Worm (Caenorhabditis elegans) whole organism, young adult: ENCODE data around the gene W01B6.4.

Experiments used
- B0261.1 ChIP-seq: sonication (generic microtip); optimal IDR thresholded peaks from 2 replicates; lab custom pipeline; 2016; ENCODE audit warnings: mild to moderate bottlenecking, missing genetic modification characterization, moderate library complexity, missing compliant biosample characterization
- F33H1.4 ChIP-seq: fragments of 200-800 bp; sonication (Bioruptor generic); IDR thresholded peaks from 2 replicates; pipeline ENCODE4 v1.3.6; 2022; ENCODE audit warnings: missing genetic modification reagents, missing genetic modification characterization, missing compliant biosample characterization
- F37B4.10 ChIP-seq: fragments of 200-800 bp; sonication (Bioruptor generic); IDR thresholded peaks from 2 replicates; pipeline ENCODE4 v1.3.6; 2022; ENCODE audit warnings: missing genetic modification characterization, missing compliant biosample characterization
- F57A8.1 ChIP-seq: fragments of 200-800 bp; sonication (Bioruptor generic); optimal IDR thresholded peaks from 2 replicates; lab custom pipeline; 2018; ENCODE audit warnings: mild to moderate bottlenecking, missing genetic modification characterization, moderate library complexity, missing compliant biosample characterization
- T07F8.4 ChIP-seq: sonication (generic microtip); optimal IDR thresholded peaks from 2 replicates; lab custom pipeline; 2016; ENCODE audit warnings: mild to moderate bottlenecking, missing genetic modification characterization, moderate library complexity, missing compliant biosample characterization
- Y53G8AR.9 ChIP-seq: fragments of 200-800 bp; sonication (Bioruptor generic); conservative IDR thresholded peaks from 2 replicates; pipeline ENCODE4 v1.3.6; 2022; ENCODE audit warnings: missing genetic modification reagents, missing genetic modification characterization, missing compliant biosample characterization
- Y67H2A.10 ChIP-seq: fragments of 200-800 bp; sonication (Bioruptor generic); conservative IDR thresholded peaks from 2 replicates; pipeline ENCODE4 v1.3.6; 2022; ENCODE audit warnings: missing genetic modification reagents, missing genetic modification characterization, missing compliant biosample characterization
- Y95B8A.8 ChIP-seq: fragments of 200-800 bp; sonication (Bioruptor generic); IDR thresholded peaks from 2 replicates; pipeline ENCODE4 v1.3.6; 2022; ENCODE audit warnings: missing genetic modification reagents, missing genetic modification characterization, missing compliant biosample characterization
- ama-1 ChIP-seq, 3 experiments: fragments of 150-350 bp in 1 of 3; sonication (generic microtip) in 2 of 3; optimal IDR thresholded peaks; 2 replicates each; lab custom pipeline; 2014 to 2018; ENCODE audit warnings: missing biosample characterization in 2 of 3, missing genetic modification characterization in 2 of 3, missing genetic modification reagents in 2 of 3
- attf-3 ChIP-seq: fragments of 200-800 bp; sonication (Bioruptor generic); conservative IDR thresholded peaks from 2 replicates; pipeline ENCODE4 v1.3.6; 2022; ENCODE audit warnings: missing genetic modification reagents, missing genetic modification characterization, missing compliant biosample characterization
- bed-1 ChIP-seq: fragments of 200-800 bp; sonication (Bioruptor generic); IDR thresholded peaks from 2 replicates; pipeline ENCODE4 v1.3.6; 2022; ENCODE audit warnings: missing genetic modification reagents, missing genetic modification characterization, missing compliant biosample characterization
- ceh-100 ChIP-seq: fragments of 200-800 bp; sonication (Bioruptor generic); IDR thresholded peaks from 2 replicates; pipeline ENCODE4 v1.3.6; 2022; ENCODE audit warnings: missing genetic modification reagents, missing genetic modification characterization, missing compliant biosample characterization
- ceh-40 ChIP-seq: fragments of 200-800 bp; sonication (Bioruptor generic); IDR thresholded peaks from 2 replicates; pipeline ENCODE4 v1.3.6; 2022; ENCODE audit warnings: missing genetic modification characterization, missing compliant biosample characterization
- ceh-58 ChIP-seq: fragments of 200-800 bp; sonication (Bioruptor generic); IDR thresholded peaks from 2 replicates; pipeline ENCODE4 v1.3.6; 2022; ENCODE audit warnings: missing genetic modification characterization, missing compliant biosample characterization
- dpff-1 ChIP-seq: sonication (generic microtip); optimal IDR thresholded peaks from 2 replicates; lab custom pipeline; 2017; ENCODE audit warnings: mild to moderate bottlenecking, missing genetic modification characterization, missing compliant biosample characterization
- efl-1 ChIP-seq: fragments of 150-350 bp; optimal IDR thresholded peaks from 2 replicates; lab custom pipeline; 2014; ENCODE audit warnings: missing biosample characterization, missing genetic modification reagents, missing genetic modification characterization
- ets-4 ChIP-seq: fragments of 200-800 bp; sonication (Bioruptor generic); optimal IDR thresholded peaks from 2 replicates; lab custom pipeline; 2018; ENCODE audit warnings: mild to moderate bottlenecking, missing genetic modification characterization, missing compliant biosample characterization
- hmg-20 ChIP-seq: fragments of 200-800 bp; sonication (Bioruptor generic); IDR thresholded peaks from 2 replicates; pipeline ENCODE4 v1.3.6; 2022; ENCODE audit warnings: missing genetic modification reagents, missing genetic modification characterization, missing compliant biosample characterization
- hrde-1 ChIP-seq: sonication (generic microtip); optimal IDR thresholded peaks from 2 replicates; lab custom pipeline; 2016; ENCODE audit warnings: missing genetic modification characterization, mild to moderate bottlenecking, missing compliant biosample characterization, moderate library complexity, missing genotype, missing genetic modification reagents, borderline replicate concordance
- hsf-1 ChIP-seq: fragments of 200-800 bp; sonication (Bioruptor generic); IDR thresholded peaks from 2 replicates; pipeline ENCODE4 v1.3.6; 2022; ENCODE audit warnings: missing genetic modification reagents, missing genetic modification characterization, missing compliant biosample characterization
- lir-1 ChIP-seq: fragments of 200-800 bp; sonication (Bioruptor generic); conservative IDR thresholded peaks from 2 replicates; pipeline ENCODE4 v1.3.6; 2022; ENCODE audit warnings: missing genetic modification reagents, missing genetic modification characterization, missing compliant biosample characterization
- lsl-1 ChIP-seq: fragments of 200-800 bp; sonication (Bioruptor generic); optimal IDR thresholded peaks from 2 replicates; lab custom pipeline; 2018; ENCODE audit warnings: mild to moderate bottlenecking, missing genetic modification characterization, moderate library complexity, missing compliant biosample characterization
- madf-10 ChIP-seq: sonication (generic microtip); optimal IDR thresholded peaks from 2 replicates; lab custom pipeline; 2016; ENCODE audit warnings: mild to moderate bottlenecking, missing genetic modification characterization, missing compliant biosample characterization
- mel-28 ChIP-seq: sonication (generic microtip); optimal IDR thresholded peaks from 2 replicates; lab custom pipeline; 2016; ENCODE audit warnings: borderline replicate concordance, mild to moderate bottlenecking, missing genetic modification characterization, missing compliant biosample characterization
- mxl-1 ChIP-seq: sonication (generic microtip); optimal IDR thresholded peaks from 2 replicates; lab custom pipeline; 2016; ENCODE audit warnings: missing genetic modification characterization, missing compliant biosample characterization
- nfya-2 ChIP-seq: fragments of 200-800 bp; sonication (Bioruptor generic); IDR thresholded peaks from 2 replicates; pipeline ENCODE4 v1.3.6; 2022; ENCODE audit warnings: missing genetic modification reagents, missing genetic modification characterization, missing compliant biosample characterization
- nfyb-1 ChIP-seq: fragments of 200-800 bp; sonication (Bioruptor generic); IDR thresholded peaks from 2 replicates; pipeline ENCODE4 v1.3.6; 2022; ENCODE audit warnings: missing genetic modification reagents, missing genetic modification characterization, missing compliant biosample characterization
- nhr-179 ChIP-seq: sonication (generic microtip); optimal IDR thresholded peaks from 2 replicates; lab custom pipeline; 2016; ENCODE audit warnings: mild to moderate bottlenecking, missing genetic modification characterization, missing compliant biosample characterization
- nhr-27 ChIP-seq: fragments of 200-800 bp; sonication (Bioruptor generic); optimal IDR thresholded peaks from 2 replicates; lab custom pipeline; 2018; ENCODE audit warnings: mild to moderate bottlenecking, missing genetic modification characterization, moderate library complexity, missing compliant biosample characterization
- nhr-80 ChIP-seq: sonication (generic microtip); optimal IDR thresholded peaks from 2 replicates; lab custom pipeline; 2016; ENCODE audit warnings: missing genetic modification characterization, missing compliant biosample characterization
- nhr-90 ChIP-seq: sonication (generic microtip); optimal IDR thresholded peaks from 2 replicates; lab custom pipeline; 2016; ENCODE audit warnings: missing genotype, mild to moderate bottlenecking, missing genetic modification characterization, missing compliant biosample characterization
- pbrm-1 ChIP-seq: fragments of 200-800 bp; sonication (Bioruptor generic); IDR thresholded peaks from 2 replicates; pipeline ENCODE4 v1.3.6; 2022; ENCODE audit warnings: missing genetic modification reagents, missing genetic modification characterization, missing compliant biosample characterization
- pha-4 ChIP-seq: fragments of 150-350 bp; sonication (generic microtip); optimal IDR thresholded peaks from 2 replicates; lab custom pipeline; 2014; ENCODE audit warnings: missing biosample characterization, missing genetic modification reagents, missing genetic modification characterization
- repo-1 ChIP-seq: sonication (generic microtip); optimal IDR thresholded peaks from 2 replicates; lab custom pipeline; 2017; ENCODE audit warnings: mild to moderate bottlenecking, missing genetic modification characterization, missing compliant biosample characterization
- sdz-38 ChIP-seq: sonication (generic microtip); optimal IDR thresholded peaks from 2 replicates; lab custom pipeline; 2016; ENCODE audit warnings: missing genotype, missing genetic modification characterization, missing compliant biosample characterization
- somi-1 ChIP-seq: fragments of 200-800 bp; sonication (Bioruptor generic); optimal IDR thresholded peaks from 2 replicates; lab custom pipeline; 2018; ENCODE audit warnings: mild to moderate bottlenecking, missing genetic modification characterization, missing compliant biosample characterization
- sptf-2 ChIP-seq: fragments of 200-800 bp; sonication (Bioruptor generic); optimal IDR thresholded peaks from 2 replicates; lab custom pipeline; 2018; ENCODE audit warnings: mild to moderate bottlenecking, missing genetic modification characterization, missing compliant biosample characterization
- zim-3 ChIP-seq: sonication (generic microtip); optimal IDR thresholded peaks from 2 replicates; lab custom pipeline; 2017; ENCODE audit warnings: mild to moderate bottlenecking, missing genetic modification characterization, moderate library complexity, missing compliant biosample characterization
- ztf-6 ChIP-seq: fragments of 200-800 bp; sonication (Bioruptor generic); IDR thresholded peaks from 2 replicates; pipeline ENCODE4 v1.3.6; 2022; ENCODE audit warnings: missing genetic modification reagents, missing genetic modification characterization, missing compliant biosample characterization

W01B6.4 gene

DNA sequence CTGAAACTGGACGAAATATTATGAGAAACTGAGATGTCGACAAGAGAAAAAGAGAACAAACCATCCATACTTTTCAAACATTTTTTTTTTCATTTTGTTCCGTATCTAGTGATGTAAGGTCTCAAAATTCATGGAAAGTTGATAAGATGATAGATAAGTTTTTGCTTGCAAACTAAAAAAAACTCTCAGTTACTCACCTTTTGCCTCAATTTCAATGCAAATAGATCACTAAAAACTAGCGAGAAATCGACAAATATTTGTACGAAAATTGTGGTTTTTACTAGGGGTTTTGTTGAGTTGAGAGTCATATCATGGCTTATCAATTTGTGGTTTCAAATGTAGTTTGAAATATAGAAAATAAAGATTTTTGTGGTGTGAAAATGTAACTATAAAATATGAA lies 14.5 kb upstream of the W01B6.4 start:
- TF ChIP-seq repo-1 (no peak), nhr-80 (tag; lab: Kevin White, UChicago) (peak; percentile 31)
- TF ChIP-seq, all 124 proteins: peak for 1

DNA sequence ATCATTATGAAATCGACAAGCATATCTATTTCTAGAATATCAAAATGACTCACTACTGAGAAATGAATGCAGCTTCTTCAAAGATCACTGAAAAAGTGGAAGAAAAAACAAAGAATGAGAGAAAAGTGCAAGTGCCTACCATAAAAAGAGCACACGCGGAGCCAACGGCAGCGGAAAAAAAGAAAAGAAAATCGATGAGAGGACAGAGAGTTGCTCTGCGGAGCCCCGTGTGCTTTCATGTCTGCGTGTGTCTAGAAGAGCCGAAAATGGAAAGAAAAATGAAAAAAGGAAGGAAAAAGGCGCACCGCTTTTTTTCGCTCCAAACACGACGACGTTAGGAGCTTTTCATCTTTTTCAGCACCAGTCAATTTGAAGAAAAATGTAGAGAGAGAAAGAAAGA lies 12.5 kb upstream of the W01B6.4 start, which contains the start of gene ipla-7:
ipla-7 (minus strand) TSS at position 122 of the 400 bp plus-strand sequence.
- TF ChIP-seq nhr-80 (tag; lab: Kevin White, UChicago) (peak; percentile 16), zim-3 (tag; lab: Kevin White, UChicago) (no peak)

DNA sequence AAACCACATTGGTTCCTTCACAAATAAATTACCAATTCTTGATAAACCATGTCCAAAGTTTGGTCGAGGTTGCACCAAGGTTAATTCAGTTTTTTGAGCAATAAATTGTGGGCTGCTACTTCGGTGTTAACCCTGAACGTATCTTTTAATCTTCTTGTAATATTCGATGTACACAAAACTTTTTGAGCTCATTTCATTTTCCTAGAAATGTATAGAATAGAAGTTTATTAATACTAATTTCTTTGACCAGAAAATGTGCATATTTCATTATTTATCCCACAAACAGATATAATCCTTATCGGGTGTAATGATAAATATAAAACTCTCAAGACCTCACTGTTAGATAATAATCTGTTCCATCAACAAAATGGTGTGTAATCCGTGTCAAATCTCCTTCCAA lies 11.3 kb upstream of the W01B6.4 start:
- TF ChIP-seq lsl-1 (no peak), nfya-2 (GFP tag; lab: Robert Waterston, UW) (no peak), pha-4 (tag; lab: Kevin White, UChicago) (no peak), nhr-179 (tag; lab: Kevin White, UChicago) (no peak), nhr-90 (tag; lab: Kevin White, UChicago) (no peak), hmg-20 (no peak), ceh-100 (GFP tag; lab: Robert Waterston, UW) (no peak), madf-10 (tag; lab: Kevin White, UChicago) (no peak)
- TF ChIP-seq, all 124 proteins: peak for 0

DNA sequence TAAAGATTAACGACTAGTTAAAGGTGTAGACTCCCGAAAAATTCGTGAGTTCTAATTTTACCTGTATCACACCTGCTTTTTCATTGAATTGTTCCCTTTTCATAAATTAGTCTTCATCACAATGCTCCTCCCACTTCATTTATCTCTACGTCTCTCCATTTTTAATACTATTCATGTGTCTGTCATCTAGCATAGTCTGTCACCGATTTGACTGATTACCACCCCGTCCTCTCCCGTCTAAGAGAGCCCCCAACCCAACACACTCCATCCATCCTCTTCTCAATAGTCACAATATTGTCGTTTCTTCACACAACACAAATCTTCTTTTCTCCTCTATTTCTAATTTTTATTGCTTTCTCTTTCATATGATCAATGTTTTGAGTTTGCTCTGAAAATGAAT lies 10.1 kb upstream of the W01B6.4 start:
- TF ChIP-seq F57A8.1 (GFP tag; lab: Kevin White, UChicago), result no peak
- no peak for TF ChIP-seq ama-1 (optimal IDR thresholded peaks at IDR 0.05; lab: Kevin White, UChicago)
- no peak for TF ChIP-seq ama-1 (GFP tag; optimal IDR thresholded peaks at IDR 0.05; lab: Kevin White, UChicago)
- no peak for TF ChIP-seq Y67H2A.10 (GFP tag; lab: Robert Waterston, UW)
- no peak for TF ChIP-seq F33H1.4 (GFP tag; lab: Robert Waterston, UW)
- TF ChIP-seq ceh-58, result no peak
- TF ChIP-seq dpff-1 (tag; lab: Kevin White, UChicago), result no peak
- TF ChIP-seq nhr-27 (tag; lab: Kevin White, UChicago), result no peak
- no peak for TF ChIP-seq nhr-179 (tag; lab: Kevin White, UChicago)
- TF ChIP-seq nfyb-1 (GFP tag; lab: Robert Waterston, UW), result no peak
- no peak for TF ChIP-seq mxl-1
- TF ChIP-seq F37B4.10 (GFP tag; lab: Robert Waterston, UW), result no peak
- no peak for TF ChIP-seq Y53G8AR.9
- TF ChIP-seq B0261.1 (tag; lab: Kevin White, UChicago), result no peak
- TF ChIP-seq attf-3, result no peak
- no peak for TF ChIP-seq somi-1 (GFP tag; lab: Kevin White, UChicago)
- no peak for TF ChIP-seq mel-28
- no peak for TF ChIP-seq ztf-6 (GFP tag; lab: Robert Waterston, UW)

DNA sequence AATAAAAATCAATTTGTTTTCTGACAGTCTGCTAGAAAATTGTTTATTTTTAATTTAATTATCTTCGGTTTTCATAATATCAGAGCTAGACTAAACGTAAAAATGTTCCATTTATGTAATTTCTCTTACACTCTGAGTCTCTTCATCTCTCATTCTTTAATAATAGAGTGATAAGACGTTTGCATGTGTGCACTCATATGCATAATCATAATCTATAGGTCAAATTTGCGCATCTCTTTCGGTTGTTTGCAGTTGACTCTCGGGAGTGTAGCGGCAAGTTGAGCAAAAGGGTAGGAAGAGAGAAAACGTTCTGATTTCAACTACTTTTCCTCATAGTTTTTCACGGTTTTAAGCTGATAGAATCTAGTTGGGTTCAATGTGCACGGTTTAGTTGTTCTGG lies 8.8 kb upstream of the W01B6.4 start:
- TF ChIP-seq ceh-40 (no peak), nhr-27 (tag; lab: Kevin White, UChicago) (no peak), ets-4 (GFP tag; lab: Kevin White, UChicago) (no peak), efl-1 (GFP tag; lab: Kevin White, UChicago) (no peak), ztf-6 (GFP tag; lab: Robert Waterston, UW) (no peak), Y95B8A.8 (GFP tag; lab: Robert Waterston, UW) (no peak), Y53G8AR.9 (no peak), nhr-179 (tag; lab: Kevin White, UChicago) (no peak), attf-3 (no peak), bed-1 (no peak), T07F8.4 (tag; lab: Kevin White, UChicago) (no peak), hsf-1 (no peak), sdz-38 (no peak), pbrm-1 (GFP tag; lab: Robert Waterston, UW) (no peak), sptf-2 (GFP tag; lab: Kevin White, UChicago) (no peak), hrde-1 (tag; lab: Kevin White, UChicago) (no peak), lir-1 (GFP tag; lab: Robert Waterston, UW) (no peak)
